Worm (Caenorhabditis elegans): ENCODE data around the gene mrps-22.
A peak's percentile ranks its signal among the peaks of the same experiment; 100 is the strongest.

Gene mrps-22

ce11 chrII:10553377-10554045 lies 28.9 kb upstream of the mrps-22 start:
- TF ChIP-seq ceh-83 (GFP tag; optimal IDR thresholded peaks at IDR 0.05) (no peak), nhr-76 (tag; optimal IDR thresholded peaks at IDR 0.05) (no peak), zip-8 (tag; optimal IDR thresholded peaks at IDR 0.05) (peak; percentile 9), hlh-1 (tag; optimal IDR thresholded peaks at IDR 0.05) (peak; percentile 15)

- no peak for TF ChIP-seq sptf-1 (tag; optimal IDR thresholded peaks at IDR 0.05)
- no peak for TF ChIP-seq hlh-1 (tag; optimal IDR thresholded peaks at IDR 0.05)
- TF ChIP-seq unc-39 (tag; optimal IDR thresholded peaks at IDR 0.05): no peak
- no peak for TF ChIP-seq ham-2 (GFP tag; optimal IDR thresholded peaks at IDR 0.05)
- no peak for TF ChIP-seq pha-4 (tag; optimal IDR thresholded peaks at IDR 0.05)
- no peak for TF ChIP-seq lsy-2 (tag; optimal IDR thresholded peaks at IDR 0.05)
- peak; percentile 50 for TF ChIP-seq zip-8 (tag; optimal IDR thresholded peaks at IDR 0.05)
- TF ChIP-seq drap-1 (GFP tag; optimal IDR thresholded peaks at IDR 0.05): no peak
- TF ChIP-seq snpc-4 (tag; optimal IDR thresholded peaks at IDR 0.05): no peak
- no peak for TF ChIP-seq nhr-237 (tag; optimal IDR thresholded peaks at IDR 0.05)
- peak; percentile 5 for TF ChIP-seq unc-62 (GFP tag; optimal IDR thresholded peaks at IDR 0.05)
- TF ChIP-seq lin-32 (GFP tag; optimal IDR thresholded peaks at IDR 0.05): peak; percentile 82
- TF ChIP-seq ceh-43 (GFP tag; optimal IDR thresholded peaks at IDR 0.05): no peak
- no peak for TF ChIP-seq M03D4.4 (tag; optimal IDR thresholded peaks at IDR 0.05)
- TF ChIP-seq elt-3 (tag; optimal IDR thresholded peaks at IDR 0.05): no peak
- no peak for TF ChIP-seq nhr-76 (tag; optimal IDR thresholded peaks at IDR 0.05)
- TF ChIP-seq elt-1 (tag; optimal IDR thresholded peaks at IDR 0.05; ENCODE audit: borderline replicate concordance, insufficient read depth): no peak
- no peak for TF ChIP-seq sem-2 (GFP tag; optimal IDR thresholded peaks at IDR 0.05)
- no peak for TF ChIP-seq ces-1 (GFP tag; optimal IDR thresholded peaks at IDR 0.05)
- TF ChIP-seq cnd-1 (tag; optimal IDR thresholded peaks at IDR 0.05): peak; percentile 40
- TF ChIP-seq nhr-2 (tag; optimal IDR thresholded peaks at IDR 0.05): peak; percentile 71
- TF ChIP-seq blmp-1 (tag; optimal IDR thresholded peaks at IDR 0.05): no peak
- no peak for TF ChIP-seq ceh-39 (tag; optimal IDR thresholded peaks at IDR 0.05)
Measured at ce11 chrII:10554046-10554399, 28.4 kb upstream of the mrps-22 start.

- TF ChIP-seq nhr-12 (tag; optimal IDR thresholded peaks at IDR 0.05): no peak
- no peak for TF ChIP-seq nhr-28 (tag; optimal IDR thresholded peaks at IDR 0.05)
- no peak for TF ChIP-seq bed-3 (GFP tag; optimal IDR thresholded peaks at IDR 0.05)
- TF ChIP-seq ceh-39 (tag; optimal IDR thresholded peaks at IDR 0.05): no peak
- TF ChIP-seq M03D4.4 (tag; optimal IDR thresholded peaks at IDR 0.05): no peak
- TF ChIP-seq ceh-83 (GFP tag; optimal IDR thresholded peaks at IDR 0.05): no peak
- no peak for TF ChIP-seq zip-8 (tag; optimal IDR thresholded peaks at IDR 0.05)
- TF ChIP-seq cnd-1 (tag; optimal IDR thresholded peaks at IDR 0.05): no peak
- no peak for TF ChIP-seq sem-2 (GFP tag; optimal IDR thresholded peaks at IDR 0.05)
- no peak for TF ChIP-seq unc-62 (GFP tag; optimal IDR thresholded peaks at IDR 0.05)
- TF ChIP-seq blmp-1 (tag; optimal IDR thresholded peaks at IDR 0.05): no peak
- no peak for TF ChIP-seq pha-4 (tag; optimal IDR thresholded peaks at IDR 0.05)
- TF ChIP-seq ztf-11 (tag; optimal IDR thresholded peaks at IDR 0.05): no peak
- TF ChIP-seq ham-2 (GFP tag; optimal IDR thresholded peaks at IDR 0.05): no peak
Measured at ce11 chrII:10554972-10555371, 27.4 kb upstream of the mrps-22 start, which contains the start of gene mnk-1. TSS of gene mnk-1 (minus strand) at chrII:10555044.

DNA sequence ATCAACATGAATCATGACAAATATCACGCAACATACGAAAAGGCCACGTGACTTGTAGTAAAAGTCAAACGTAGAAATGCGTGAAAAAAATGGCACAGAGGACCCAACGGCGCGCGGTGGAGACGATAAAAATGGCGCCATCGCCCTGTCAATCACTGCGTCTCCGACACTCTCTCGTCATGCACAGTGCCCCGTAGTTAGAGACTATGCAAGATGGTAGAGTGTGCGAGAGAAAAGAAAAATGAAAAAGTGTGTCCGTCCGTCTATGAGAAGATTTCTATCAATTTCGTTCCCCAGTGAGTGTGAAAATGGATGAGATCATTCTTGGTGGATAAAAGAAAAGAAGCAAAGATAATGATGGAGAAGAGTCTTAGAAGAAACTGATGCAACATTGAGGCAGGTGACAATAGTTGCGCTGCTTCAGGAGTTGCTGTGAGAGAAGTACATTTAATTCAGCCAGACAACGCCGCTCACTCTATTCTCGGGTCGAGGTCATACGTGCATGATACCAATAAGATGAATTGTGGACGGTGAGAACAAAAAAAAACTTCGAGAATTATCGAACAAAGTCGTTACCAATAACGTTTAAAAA lies 26.8 kb upstream of the mrps-22 start:
- TF ChIP-seq elt-3 (tag; optimal IDR thresholded peaks at IDR 0.05): no peak
- TF ChIP-seq nhr-76 (tag; optimal IDR thresholded peaks at IDR 0.05): no peak
- no peak for TF ChIP-seq tbx-8 (GFP tag; optimal IDR thresholded peaks at IDR 0.05)
- peak; percentile 20 for TF ChIP-seq sptf-1 (tag; optimal IDR thresholded peaks at IDR 0.05)
- no peak for TF ChIP-seq mls-2 (tag; optimal IDR thresholded peaks at IDR 0.05)
- peak; percentile 80 for TF ChIP-seq unc-62 (GFP tag; optimal IDR thresholded peaks at IDR 0.05)
- no peak for TF ChIP-seq drap-1 (GFP tag; optimal IDR thresholded peaks at IDR 0.05)
- no peak for TF ChIP-seq ceh-83 (GFP tag; optimal IDR thresholded peaks at IDR 0.05)
- TF ChIP-seq elt-1 (tag; optimal IDR thresholded peaks at IDR 0.05; ENCODE audit: borderline replicate concordance, insufficient read depth): no peak
- TF ChIP-seq sem-2 (GFP tag; optimal IDR thresholded peaks at IDR 0.05): no peak
- TF ChIP-seq hlh-1 (tag; optimal IDR thresholded peaks at IDR 0.05): peak; percentile 37
- no peak for TF ChIP-seq ceh-39 (tag; optimal IDR thresholded peaks at IDR 0.05)
- no peak for TF ChIP-seq nhr-237 (tag; optimal IDR thresholded peaks at IDR 0.05)
- TF ChIP-seq mab-5 (tag; optimal IDR thresholded peaks at IDR 0.05): no peak
- no peak for TF ChIP-seq cnd-1 (tag; optimal IDR thresholded peaks at IDR 0.05)
- TF ChIP-seq ceh-43 (GFP tag; optimal IDR thresholded peaks at IDR 0.05): no peak
- TF ChIP-seq bed-3 (GFP tag; optimal IDR thresholded peaks at IDR 0.05): no peak
- TF ChIP-seq lsy-2 (tag; optimal IDR thresholded peaks at IDR 0.05): no peak
- no peak for TF ChIP-seq nhr-28 (tag; optimal IDR thresholded peaks at IDR 0.05)
- TF ChIP-seq nhr-2 (tag; optimal IDR thresholded peaks at IDR 0.05): no peak
- no peak for TF ChIP-seq zip-8 (tag; optimal IDR thresholded peaks at IDR 0.05)
- TF ChIP-seq unc-120 (tag; optimal IDR thresholded peaks at IDR 0.05; ENCODE audit: poor library complexity, severe bottlenecking): peak; percentile 70
- TF ChIP-seq ham-2 (GFP tag; optimal IDR thresholded peaks at IDR 0.05): no peak
